Fruit fly (Drosophila melanogaster) whole organism, embryonic: ENCODE results near the gene bmm.
A peak's percentile ranks its signal among the peaks of the same experiment; 100 is the strongest.

Experiments
- Asciz ChIP-seq: fragments of 200-800 bp; sonication (Bioruptor generic); optimal IDR thresholded peaks from 2 replicates; lab custom pipeline; 2017; ENCODE audit warnings: missing biosample characterization, mild to moderate bottlenecking, missing genetic modification characterization, missing genetic modification reagents
- B-H2 ChIP-seq: fragments of 200-800 bp; sonication (Bioruptor generic); optimal IDR thresholded peaks from 2 replicates; lab custom pipeline; 2018; ENCODE audit warnings: missing biosample characterization, mild to moderate bottlenecking, missing genetic modification characterization
- CG12769 ChIP-seq: fragments of 200-800 bp; sonication (Bioruptor generic); optimal IDR thresholded peaks from 2 replicates; lab custom pipeline; 2019; ENCODE audit warnings: missing biosample characterization, mild to moderate bottlenecking, missing genetic modification characterization, moderate library complexity
- CG13775 ChIP-seq: fragments of 200-800 bp; sonication (Bioruptor generic); optimal IDR thresholded peaks from 3 replicates; lab custom pipeline; 2017; ENCODE audit warnings: missing biosample characterization, mild to moderate bottlenecking, missing genetic modification characterization
- CG15011 ChIP-seq: fragments of 200-800 bp; sonication (Bioruptor generic); optimal IDR thresholded peaks from 3 replicates; lab custom pipeline; 2018; ENCODE audit warnings: missing biosample characterization, mild to moderate bottlenecking, missing genetic modification characterization
- CG34224 ChIP-seq: fragments of 200-800 bp; sonication (Bioruptor generic); IDR thresholded peaks from 3 replicates; pipeline ENCODE4 v1.3.6; 2022; ENCODE audit warnings: missing biosample characterization, missing genetic modification characterization; ENCODE audit not compliant: partially characterized antibody
- CG34376 ChIP-seq: fragments of 200-800 bp; sonication (Bioruptor generic); optimal IDR thresholded peaks from 2 replicates; lab custom pipeline; 2018; ENCODE audit warnings: missing biosample characterization, mild to moderate bottlenecking, missing genetic modification characterization
- CG4360 ChIP-seq: fragments of 200-800 bp; sonication (Bioruptor generic); IDR thresholded peaks from 2 replicates; pipeline ENCODE4 v1.3.6; 2022; ENCODE audit warnings: missing biosample characterization, missing genetic modification characterization
- CG4404 ChIP-seq: fragments of 200-800 bp; sonication (Bioruptor generic); IDR thresholded peaks from 2 replicates; pipeline ENCODE4 v1.3.6; 2022; ENCODE audit warnings: missing biosample characterization, missing genetic modification characterization
- CG4820 ChIP-seq: fragments of 200-800 bp; sonication (Bioruptor generic); optimal IDR thresholded peaks from 3 replicates; lab custom pipeline; 2016; ENCODE audit warnings: missing biosample characterization, missing genetic modification characterization
- CG4854 ChIP-seq: fragments of 200-800 bp; sonication (Bioruptor generic); optimal IDR thresholded peaks from 2 replicates; lab custom pipeline; 2016; ENCODE audit warnings: missing biosample characterization, missing genetic modification characterization, inconsistent platforms
- CG6683 ChIP-seq: fragments of 200-800 bp; sonication (Bioruptor generic); optimal IDR thresholded peaks from 2 replicates; lab custom pipeline; 2017; ENCODE audit warnings: missing biosample characterization, mild to moderate bottlenecking, missing genetic modification characterization, missing genetic modification reagents
- CG7357 ChIP-seq: fragments of 200-800 bp; sonication (Bioruptor generic); IDR thresholded peaks from 3 replicates; pipeline ENCODE4 v1.3.6; 2022; ENCODE audit warnings: missing biosample characterization, missing genetic modification characterization
- CG8290 ChIP-seq, 3 experiments: fragments of 200-800 bp; sonication (Bioruptor generic); optimal IDR thresholded peaks; 2 replicates each; lab custom pipeline; 2016 to 2019; ENCODE audit warnings: missing biosample characterization in 3 of 3, missing genetic modification characterization in 3 of 3, mild to moderate bottlenecking in 2 of 3, moderate library complexity in 1 of 3
- CHES-1-like ChIP-seq: fragments of 200-800 bp; sonication (Bioruptor generic); optimal IDR thresholded peaks from 2 replicates; lab custom pipeline; 2016; ENCODE audit warnings: missing biosample characterization, missing genetic modification characterization
- Chrac-16 ChIP-seq: fragments of 200-800 bp; sonication (Bioruptor generic); optimal IDR thresholded peaks from 3 replicates; lab custom pipeline; 2016; ENCODE audit warnings: missing biosample characterization, missing genetic modification characterization
- Dbx ChIP-seq: fragments of 200-800 bp; sonication (Bioruptor generic); IDR thresholded peaks from 3 replicates; pipeline ENCODE4 v1.3.6; 2022; ENCODE audit warnings: missing biosample characterization, missing genetic modification characterization
- Dek ChIP-seq: fragments of 200-800 bp; sonication (Bioruptor generic); optimal IDR thresholded peaks from 3 replicates; lab custom pipeline; 2019; ENCODE audit warnings: missing biosample characterization, mild to moderate bottlenecking, missing genetic modification characterization, moderate library complexity
- Dfd ChIP-seq, 2 experiments: fragments of >200 bp; optimal IDR thresholded peaks; 2 replicates each; lab custom pipeline; 2017; ENCODE audit warnings: missing biosample characterization in 2 of 2, missing genetic modification characterization in 2 of 2
- Dp ChIP-seq: fragments of 200-800 bp; sonication (Bioruptor generic); optimal IDR thresholded peaks from 2 replicates; lab custom pipeline; 2018; ENCODE audit warnings: missing biosample characterization, mild to moderate bottlenecking, missing genetic modification characterization, moderate library complexity
- E2f2 ChIP-seq: fragments of 200-800 bp; sonication (Bioruptor generic); IDR thresholded peaks from 2 replicates; pipeline ENCODE4 v1.3.6; 2022; ENCODE audit warnings: missing biosample characterization, missing genetic modification characterization
- Gsc ChIP-seq: fragments of 200-800 bp; sonication (Bioruptor generic); IDR thresholded peaks from 2 replicates; pipeline ENCODE4 v1.3.6; 2022; ENCODE audit warnings: missing biosample characterization, missing genetic modification characterization
- HLH54F ChIP-seq: fragments of 200-800 bp; sonication (Bioruptor generic); optimal IDR thresholded peaks from 3 replicates; lab custom pipeline; 2016; ENCODE audit warnings: missing biosample characterization, missing genetic modification characterization
- HmgD ChIP-seq: fragments of 200-800 bp; sonication (Bioruptor generic); optimal IDR thresholded peaks from 3 replicates; lab custom pipeline; 2016; ENCODE audit warnings: missing biosample characterization, missing genetic modification characterization
- HmgZ ChIP-seq: fragments of 200-800 bp; sonication (Bioruptor generic); optimal IDR thresholded peaks from 2 replicates; lab custom pipeline; 2018; ENCODE audit warnings: missing biosample characterization, mild to moderate bottlenecking, missing genetic modification characterization
- Hmx ChIP-seq: fragments of 200-800 bp; sonication (Bioruptor generic); optimal IDR thresholded peaks from 2 replicates; lab custom pipeline; 2016; ENCODE audit warnings: missing biosample characterization, missing genetic modification characterization
- Nf-YC ChIP-seq: fragments of 200-800 bp; optimal IDR thresholded peaks from 3 replicates; lab custom pipeline; 2019; ENCODE audit warnings: missing biosample characterization, mild to moderate bottlenecking, missing genetic modification characterization, moderate library complexity
- Pdp1 ChIP-seq, 2 experiments: fragments of 200-800 bp; sonication (Bioruptor generic); optimal IDR thresholded peaks; 3 replicates each; lab custom pipeline; 2016; ENCODE audit warnings: missing biosample characterization in 2 of 2, missing genetic modification characterization in 2 of 2, mild to moderate bottlenecking in 1 of 2, moderate library complexity in 1 of 2
- Tbp ChIP-seq: fragments of >200 bp; optimal IDR thresholded peaks from 2 replicates; lab custom pipeline; 2018; ENCODE audit warnings: missing biosample characterization, missing genetic modification characterization
- Usf ChIP-seq: fragments of 200-800 bp; sonication (Bioruptor generic); optimal IDR thresholded peaks from 2 replicates; lab custom pipeline; 2017; ENCODE audit warnings: missing genotype, missing biosample characterization, missing genetic modification characterization
- Vsx1 ChIP-seq: fragments of 200-800 bp; sonication (Bioruptor generic); optimal IDR thresholded peaks from 2 replicates; lab custom pipeline; 2017; ENCODE audit warnings: missing biosample characterization, mild to moderate bottlenecking, missing genetic modification characterization, missing genetic modification reagents
- ash1 ChIP-seq: fragments of 200-800 bp; sonication (Bioruptor generic); optimal IDR thresholded peaks from 2 replicates; lab custom pipeline; 2018; ENCODE audit warnings: missing biosample characterization, mild to moderate bottlenecking, missing genetic modification characterization
- bcd ChIP-seq: fragments of 200-800 bp; sonication (Bioruptor generic); optimal IDR thresholded peaks from 2 replicates; lab custom pipeline; 2017; ENCODE audit warnings: missing biosample characterization, mild to moderate bottlenecking, missing genetic modification characterization
- caup ChIP-seq: fragments of 200-800 bp; sonication (Bioruptor generic); optimal IDR thresholded peaks from 3 replicates; lab custom pipeline; 2017; ENCODE audit warnings: missing biosample characterization, mild to moderate bottlenecking, missing genetic modification characterization, moderate library complexity; ENCODE audit not compliant: severe bottlenecking
- cwo ChIP-seq: fragments of 200-800 bp; sonication (Bioruptor generic); optimal IDR thresholded peaks from 3 replicates; lab custom pipeline; 2017; ENCODE audit warnings: missing biosample characterization, missing genetic modification characterization, mild to moderate bottlenecking, moderate library complexity, missing genetic modification reagents
- ems ChIP-seq: fragments of 200-800 bp; sonication (Bioruptor generic); optimal IDR thresholded peaks from 3 replicates; lab custom pipeline; 2016; ENCODE audit warnings: missing biosample characterization, missing genetic modification characterization
- gsb ChIP-seq: fragments of 200-800 bp; sonication (Bioruptor generic); IDR thresholded peaks from 2 replicates; pipeline ENCODE4 v1.3.6; 2022; ENCODE audit warnings: missing biosample characterization, missing genetic modification characterization
- inv ChIP-seq: fragments of 200-800 bp; sonication (Bioruptor generic); IDR thresholded peaks from 2 replicates; pipeline ENCODE4 v1.3.6; 2022; ENCODE audit warnings: missing biosample characterization, missing genetic modification characterization; ENCODE audit not compliant: partially characterized antibody
- jumu ChIP-seq: fragments of 200-800 bp; sonication (Bioruptor generic); optimal IDR thresholded peaks from 3 replicates; lab custom pipeline; 2016; ENCODE audit warnings: missing biosample characterization, missing genetic modification characterization
- oc ChIP-seq: fragments of 200-800 bp; sonication (Bioruptor generic); optimal IDR thresholded peaks from 2 replicates; lab custom pipeline; 2018; ENCODE audit warnings: missing biosample characterization, mild to moderate bottlenecking, missing genetic modification characterization, moderate library complexity
- rib ChIP-seq: fragments of 200-800 bp; sonication (Bioruptor generic); IDR thresholded peaks from 2 replicates; pipeline ENCODE4 v1.3.6; 2022; ENCODE audit warnings: missing biosample characterization, missing genetic modification characterization
- schlank ChIP-seq: fragments of 200-800 bp; sonication (Bioruptor generic); optimal IDR thresholded peaks from 2 replicates; lab custom pipeline; 2018; ENCODE audit warnings: missing biosample characterization, mild to moderate bottlenecking, missing genetic modification characterization
- sim ChIP-seq: fragments of 200-800 bp; sonication (Bioruptor generic); IDR thresholded peaks from 2 replicates; pipeline ENCODE4 v1.3.6; 2022; ENCODE audit warnings: missing biosample characterization, missing genetic modification characterization
- slou ChIP-seq: fragments of 200-800 bp; sonication (Bioruptor generic); optimal IDR thresholded peaks from 3 replicates; lab custom pipeline; 2016; ENCODE audit warnings: missing biosample characterization, missing genetic modification characterization
- sna ChIP-seq: fragments of 200-800 bp; sonication (Bioruptor generic); IDR thresholded peaks from 2 replicates; pipeline ENCODE4 v1.3.6; 2022; ENCODE audit warnings: missing biosample characterization, missing genetic modification characterization; ENCODE audit not compliant: partially characterized antibody
- so ChIP-seq: fragments of 200-800 bp; sonication (Bioruptor generic); IDR thresholded peaks from 3 replicates; pipeline ENCODE4 v1.3.6; 2022; ENCODE audit warnings: missing biosample characterization, missing genetic modification characterization
- sqz ChIP-seq: fragments of 200-800 bp; sonication (Bioruptor generic); optimal IDR thresholded peaks from 3 replicates; lab custom pipeline; 2018; ENCODE audit warnings: missing biosample characterization, mild to moderate bottlenecking, missing genetic modification characterization
- twi ChIP-seq: fragments of 200-800 bp; optimal IDR thresholded peaks from 2 replicates; lab custom pipeline; 2019; ENCODE audit warnings: missing biosample characterization, mild to moderate bottlenecking, missing genetic modification characterization, moderate library complexity
- wdn ChIP-seq: fragments of 200-800 bp; sonication (Bioruptor generic); IDR thresholded peaks from 2 replicates; pipeline ENCODE4 v1.3.6; 2022; ENCODE audit warnings: missing biosample characterization, missing genetic modification characterization
- zen ChIP-seq: fragments of 200-800 bp; sonication (Bioruptor generic); optimal IDR thresholded peaks from 3 replicates; lab custom pipeline; 2018; ENCODE audit warnings: missing biosample characterization, mild to moderate bottlenecking, missing genetic modification characterization, moderate library complexity

The bmm gene

dm6 chr3L:14804724-14805221 lies 18.6 kb upstream of the bmm start, which contains the start of gene CG17839:
Gene CG17839, plus strand, starts transcription at chr3L:14805136.
- TF ChIP-seq HmgZ (tag; lab: Kevin White, UChicago) (no peak), Hmx (GFP tag; lab: Kevin White, UChicago) (no peak), CG12769 (peak; percentile 74), Nf-YC (tag; lab: Kevin White, UChicago) (peak; percentile 37), zen (tag; lab: Kevin White, UChicago) (no peak), caup (GFP tag; lab: Kevin White, UChicago) (peak; percentile 55), bcd (GFP tag; lab: Kevin White, UChicago) (peak; percentile 33), slou (no peak), Dfd (GFP tag; optimal IDR thresholded peaks at IDR 0.05; lab: Kevin White, UChicago) (no peak), Dp (no peak), oc (tag; lab: Kevin White, UChicago) (peak; percentile 30), twi (no peak), CG4404 (GFP tag; lab: Robert Waterston, UW) (no peak), sim (GFP tag; lab: Robert Waterston, UW) (no peak), schlank (tag; lab: Kevin White, UChicago) (no peak), inv (GFP tag; lab: Robert Waterston, UW) (peak; percentile 20; the same call in 1 of the 2 replicates), HLH54F (GFP tag; lab: Kevin White, UChicago) (no peak), Chrac-16 (GFP tag; lab: Kevin White, UChicago) (no peak), Gsc (no peak), CG7357 (no peak), wdn (GFP tag; lab: Robert Waterston, UW) (no peak), CG6683 (GFP tag; lab: Kevin White, UChicago) (no peak), B-H2 (GFP tag; lab: Kevin White, UChicago) (peak; percentile 48), rib (peak; percentile 74; the same call in 1 of the 2 replicates), sqz (GFP tag; lab: Kevin White, UChicago) (peak; percentile 88), ems (no peak), Usf (GFP tag; lab: Kevin White, UChicago) (no peak), Pdp1 (GFP tag; optimal IDR thresholded peaks at IDR 0.05; lab: Kevin White, UChicago) (no peak), CG4820 (no peak), cwo (GFP tag; lab: Kevin White, UChicago) (peak; percentile 28), E2f2 (GFP tag; lab: Robert Waterston, UW) (0 out of 2 replicates have a peak, but pooled peaks have one; percentile 19), CHES-1-like (GFP tag; lab: Kevin White, UChicago) (no peak), CG13775 (GFP tag; lab: Kevin White, UChicago) (no peak), CG34224 (GFP tag; lab: Robert Waterston, UW) (peak; percentile 55), Asciz (GFP tag; lab: Kevin White, UChicago) (no peak), CG34376 (GFP tag; lab: Kevin White, UChicago) (peak; percentile 71), Dek (tag; lab: Kevin White, UChicago) (peak; percentile 10), CG15011 (no peak), CG4360 (GFP tag; lab: Robert Waterston, UW) (peak; percentile 49), Tbp (no peak), Dbx (GFP tag; lab: Robert Waterston, UW) (no peak), CG4854 (no peak), HmgD (GFP tag; lab: Kevin White, UChicago) (no peak), Vsx1 (GFP tag; lab: Kevin White, UChicago) (no peak), ash1 (GFP tag; lab: Kevin White, UChicago) (no peak), gsb (no peak), sna (GFP tag; lab: Robert Waterston, UW) (no peak), CG8290 (GFP tag; optimal IDR thresholded peaks at IDR 0.05; lab: Kevin White, UChicago) (no peak), CG8290 (tag; optimal IDR thresholded peaks at IDR 0.05; lab: Kevin White, UChicago) (peak in 1 of 2 experiments; percentile 57), so (GFP tag; lab: Robert Waterston, UW) (peak; percentile 32; the same call in 1 of the 3 replicates), jumu (GFP tag; lab: Kevin White, UChicago) (no peak)
